Worm (Caenorhabditis elegans): Measurements from ENCODE around the gene eef-1B.1.

DNA sequence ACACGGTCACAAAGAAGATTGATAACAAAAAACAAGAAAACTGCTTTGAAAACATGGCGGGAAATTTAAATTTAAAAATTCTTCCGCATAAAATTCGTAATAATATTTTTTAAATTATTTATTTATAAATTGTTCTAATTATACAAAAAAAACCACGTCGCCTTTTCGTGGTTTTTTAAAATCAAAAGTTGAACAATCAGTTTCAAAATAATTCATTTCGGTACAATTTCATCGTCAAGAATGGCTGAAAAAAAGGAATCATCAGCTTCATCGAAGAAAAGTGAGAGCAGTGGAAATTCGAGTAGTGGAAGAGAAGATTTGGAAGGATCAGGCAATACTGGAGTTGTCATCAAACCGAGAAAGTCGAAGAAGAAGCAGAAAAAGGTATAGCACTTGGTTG, 4.1 kb downstream of the eef-1B.1 start, which contains the start of the genes F54H12.8 and F54H12.7:
- TF ChIP-seq med-1 (GFP tag; optimal IDR thresholded peaks at IDR 0.05; ENCODE audit: insufficient read depth) = no peak
- no peak for TF ChIP-seq T22C8.4 (GFP tag; IDR thresholded peaks at IDR 0.05)
